Fruit fly (Drosophila melanogaster): ENCODE measurements around the gene CG4465.

DNA sequence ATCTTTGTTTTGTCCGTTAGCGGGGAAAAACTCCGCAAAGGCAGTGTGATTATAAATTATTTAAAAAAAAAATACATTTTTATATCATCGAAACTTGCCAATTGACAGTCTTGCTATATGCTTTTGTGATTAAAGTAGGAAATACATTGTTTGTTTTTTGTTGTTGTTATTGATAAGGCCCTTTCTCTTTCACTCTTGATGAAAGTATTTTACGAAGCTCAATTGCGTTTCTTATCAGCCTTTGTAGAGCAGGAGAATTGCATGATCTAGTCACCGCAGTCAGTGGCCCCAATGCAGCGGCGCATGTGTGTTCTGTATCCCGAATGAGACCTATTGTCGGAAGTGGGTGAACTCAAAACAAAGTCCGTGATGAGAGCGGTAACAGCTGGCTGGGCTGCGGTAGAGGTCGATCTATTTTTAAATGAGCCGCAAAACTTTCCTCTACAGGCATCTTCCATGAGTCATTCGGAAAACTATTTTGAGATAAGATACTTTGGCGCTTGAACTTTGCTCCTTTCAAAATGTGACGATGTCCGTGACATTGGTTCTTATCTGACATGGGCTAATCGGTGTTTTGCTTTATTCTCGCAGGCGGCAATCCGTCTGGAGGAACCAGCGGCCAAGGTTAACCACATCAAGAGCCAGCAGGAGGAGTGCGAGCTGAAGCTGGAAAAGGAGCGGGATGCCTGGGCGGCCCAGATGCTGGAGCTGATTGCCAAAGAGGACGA, 7.2 kb downstream of the CG4465 start:
- TF ChIP-seq CTCF (optimal IDR thresholded peaks at IDR 0.05) (no peak), CG8478 (optimal IDR thresholded peaks at IDR 0.05) (no peak)

Measured in S2 (cell line).